Fruit fly (Drosophila melanogaster) whole organism, embryonic: ENCODE measurements around the gene Atf3.
A peak's percentile ranks its signal among the peaks of the same experiment; 100 is the strongest.

ENCODE experiments used
- Adf1 ChIP-seq: fragments of 200-800 bp; sonication (Bioruptor generic); IDR thresholded peaks from 2 replicates; pipeline ENCODE4 v1.3.6; 2022; ENCODE audit warnings: missing biosample characterization, missing genetic modification characterization
- Atf6 ChIP-seq: fragments of 200-800 bp; sonication (Bioruptor generic); IDR thresholded peaks from 2 replicates; pipeline ENCODE4 v1.3.6; 2022; ENCODE audit warnings: missing biosample characterization, missing genetic modification characterization
- BEAF-32 ChIP-seq: fragments of 200-800 bp; sonication (Bioruptor generic); optimal IDR thresholded peaks from 3 replicates; lab custom pipeline; 2017; ENCODE audit warnings: missing biosample characterization, missing genetic modification characterization, mild to moderate bottlenecking, moderate library complexity, missing genetic modification reagents
- CG10274 ChIP-seq: fragments of 200-800 bp; sonication (Bioruptor generic); optimal IDR thresholded peaks from 3 replicates; lab custom pipeline; 2017; ENCODE audit warnings: missing biosample characterization, mild to moderate bottlenecking, missing genetic modification characterization
- CG10321 ChIP-seq: fragments of 200-800 bp; sonication (Bioruptor generic); IDR thresholded peaks from 2 replicates; pipeline ENCODE4 v1.3.6; 2022; ENCODE audit warnings: missing biosample characterization, missing genetic modification characterization
- CG10366 ChIP-seq: fragments of 200-800 bp; sonication (Bioruptor generic); IDR thresholded peaks from 2 replicates; pipeline ENCODE4 v1.3.6; 2022; ENCODE audit warnings: missing biosample characterization, missing genetic modification characterization
- CG11695 ChIP-seq: fragments of 200-800 bp; sonication (Bioruptor generic); IDR thresholded peaks from 3 replicates; pipeline ENCODE4 v1.3.6; 2022; ENCODE audit warnings: missing biosample characterization, missing genetic modification characterization
- CG12299 ChIP-seq: fragments of 200-800 bp; sonication (Bioruptor generic); optimal IDR thresholded peaks from 2 replicates; lab custom pipeline; 2018; ENCODE audit warnings: missing biosample characterization, mild to moderate bottlenecking, missing genetic modification characterization
- CG13123 ChIP-seq: fragments of 200-800 bp; sonication (Bioruptor generic); optimal IDR thresholded peaks from 2 replicates; lab custom pipeline; 2016; ENCODE audit warnings: missing biosample characterization, missing genetic modification characterization
- CG15514 ChIP-seq: fragments of 200-800 bp; sonication (Bioruptor generic); optimal IDR thresholded peaks from 3 replicates; lab custom pipeline; 2017; ENCODE audit warnings: missing biosample characterization, missing genetic modification characterization, mild to moderate bottlenecking, moderate library complexity, missing genetic modification reagents
- CG17361 ChIP-seq: fragments of 200-800 bp; sonication (Bioruptor generic); IDR thresholded peaks from 3 replicates; pipeline ENCODE4 v1.3.6; 2022; ENCODE audit warnings: missing biosample characterization, missing genetic modification characterization
- CG2120 ChIP-seq: fragments of 200-800 bp; sonication (Bioruptor generic); optimal IDR thresholded peaks from 3 replicates; lab custom pipeline; 2016; ENCODE audit warnings: missing biosample characterization, missing genetic modification characterization
- CG2199 ChIP-seq: fragments of 200-800 bp; sonication (Bioruptor generic); IDR thresholded peaks from 3 replicates; pipeline ENCODE4 v1.3.6; 2022; ENCODE audit warnings: missing biosample characterization, missing genetic modification characterization
- CG2678 ChIP-seq: fragments of 200-800 bp; sonication (Bioruptor generic); optimal IDR thresholded peaks from 3 replicates; lab custom pipeline; 2019; ENCODE audit warnings: missing biosample characterization, mild to moderate bottlenecking, missing genetic modification characterization, moderate library complexity
- CG2889 ChIP-seq: fragments of 200-800 bp; sonication (Bioruptor generic); IDR thresholded peaks from 3 replicates; pipeline ENCODE4 v1.3.6; 2022; ENCODE audit warnings: missing biosample characterization, missing genetic modification characterization
- CG3065 ChIP-seq: fragments of 200-800 bp; sonication (Bioruptor generic); optimal IDR thresholded peaks from 2 replicates; lab custom pipeline; 2016; ENCODE audit warnings: missing biosample characterization, missing genetic modification characterization
- CG43689 ChIP-seq: fragments of 200-800 bp; sonication (Bioruptor generic); IDR thresholded peaks from 2 replicates; pipeline ENCODE4 v1.3.6; 2022; ENCODE audit warnings: missing biosample characterization, missing genetic modification characterization
- CG4854 ChIP-seq: fragments of 200-800 bp; sonication (Bioruptor generic); optimal IDR thresholded peaks from 2 replicates; lab custom pipeline; 2016; ENCODE audit warnings: missing biosample characterization, missing genetic modification characterization, inconsistent platforms
- CG5180 ChIP-seq: fragments of 200-800 bp; sonication (Bioruptor generic); optimal IDR thresholded peaks from 3 replicates; lab custom pipeline; 2017; ENCODE audit warnings: missing biosample characterization, missing genetic modification characterization, mild to moderate bottlenecking, moderate library complexity, missing genetic modification reagents
- CG8944 ChIP-seq: fragments of 200-800 bp; sonication (Bioruptor generic); optimal IDR thresholded peaks from 3 replicates; lab custom pipeline; 2016; ENCODE audit warnings: missing biosample characterization, missing genetic modification characterization
- CG9932 ChIP-seq: fragments of 200-800 bp; sonication (Bioruptor generic); IDR thresholded peaks from 2 replicates; pipeline ENCODE4 v1.3.6; 2022; ENCODE audit warnings: missing biosample characterization, missing genetic modification characterization
- D19A ChIP-seq: fragments of 200-800 bp; optimal IDR thresholded peaks from 3 replicates; lab custom pipeline; 2019; ENCODE audit warnings: missing biosample characterization, mild to moderate bottlenecking, missing genetic modification characterization, moderate library complexity
- Doc2 ChIP-seq: fragments of 200-800 bp; sonication (Bioruptor generic); IDR thresholded peaks from 2 replicates; pipeline ENCODE4 v1.3.6; 2022; ENCODE audit warnings: missing biosample characterization, missing genetic modification characterization
- Fer3 ChIP-seq: fragments of 200-800 bp; sonication (Bioruptor generic); optimal IDR thresholded peaks from 2 replicates; lab custom pipeline; 2018; ENCODE audit warnings: missing biosample characterization, mild to moderate bottlenecking, missing genetic modification characterization, moderate library complexity
- Hand ChIP-seq: fragments of 200-800 bp; sonication (Bioruptor generic); optimal IDR thresholded peaks from 2 replicates; lab custom pipeline; 2017; ENCODE audit warnings: mild to moderate bottlenecking, missing biosample characterization, missing genetic modification reagents, missing genetic modification characterization
- Lpt ChIP-seq: fragments of >200 bp; optimal IDR thresholded peaks from 2 replicates; lab custom pipeline; 2018; ENCODE audit warnings: missing biosample characterization, missing genetic modification characterization
- MTF-1 ChIP-seq: fragments of 200-800 bp; sonication (Bioruptor generic); optimal IDR thresholded peaks from 2 replicates; lab custom pipeline; 2018; ENCODE audit warnings: missing biosample characterization, mild to moderate bottlenecking, missing genetic modification characterization, borderline replicate concordance
- Mad ChIP-seq: fragments of 200-800 bp; sonication (Bioruptor generic); optimal IDR thresholded peaks from 2 replicates; lab custom pipeline; 2016; ENCODE audit warnings: missing biosample characterization, missing genetic modification characterization
- Mrtf ChIP-seq: fragments of 200-800 bp; sonication (Bioruptor generic); IDR thresholded peaks from 3 replicates; pipeline ENCODE4 v1.3.6; 2022; ENCODE audit warnings: missing biosample characterization, missing genetic modification characterization
- Pdp1 ChIP-seq, 2 experiments: fragments of 200-800 bp; sonication (Bioruptor generic); optimal IDR thresholded peaks; 3 replicates each; lab custom pipeline; 2016; ENCODE audit warnings: missing biosample characterization in 2 of 2, missing genetic modification characterization in 2 of 2, mild to moderate bottlenecking in 1 of 2, moderate library complexity in 1 of 2
- Scr ChIP-seq: fragments of 200-800 bp; sonication (Bioruptor generic); IDR thresholded peaks from 2 replicates; pipeline ENCODE4 v1.3.6; 2022; ENCODE audit warnings: missing biosample characterization, missing genetic modification characterization; ENCODE audit not compliant: partially characterized antibody
- Sry-δ ChIP-seq: fragments of 200-800 bp; sonication (Bioruptor generic); optimal IDR thresholded peaks from 2 replicates; lab custom pipeline; 2016; ENCODE audit warnings: missing biosample characterization, missing genetic modification characterization
- Stat92E ChIP-seq, 3 experiments: fragments of >200 bp in 2 of 3; fragments of 200-800 bp in 1 of 3; sonication (Bioruptor generic) in 1 of 3; optimal IDR thresholded peaks; 2 replicates each; lab custom pipeline; 2017 to 2019; ENCODE audit warnings: missing biosample characterization in 3 of 3, missing genetic modification characterization in 3 of 3, mild to moderate bottlenecking in 1 of 3, moderate library complexity in 1 of 3
- amos ChIP-seq: fragments of 200-800 bp; sonication (Bioruptor generic); IDR thresholded peaks from 2 replicates; pipeline ENCODE4 v1.3.6; 2022; ENCODE audit warnings: missing biosample characterization, missing genetic modification characterization; ENCODE audit not compliant: partially characterized antibody
- ato ChIP-seq: fragments of 200-800 bp; sonication (Bioruptor generic); IDR thresholded peaks from 2 replicates; pipeline ENCODE4 v1.3.6; 2022; ENCODE audit warnings: missing biosample characterization, missing genetic modification characterization; ENCODE audit not compliant: partially characterized antibody
- cg ChIP-seq: fragments of 200-800 bp; sonication (Bioruptor generic); optimal IDR thresholded peaks from 3 replicates; lab custom pipeline; 2019; ENCODE audit warnings: missing biosample characterization, mild to moderate bottlenecking, missing genetic modification characterization, moderate library complexity
- corto ChIP-seq: fragments of 200-800 bp; sonication (Bioruptor generic); optimal IDR thresholded peaks from 2 replicates; lab custom pipeline; 2016; ENCODE audit warnings: missing biosample characterization, mild to moderate bottlenecking, missing genetic modification characterization, moderate library complexity
- crol ChIP-seq: fragments of 200-800 bp; sonication (Bioruptor generic); IDR thresholded peaks from 2 replicates; pipeline ENCODE4 v1.3.6; 2022; ENCODE audit warnings: missing biosample characterization, missing genetic modification characterization
- dmrt99B ChIP-seq: fragments of 200-800 bp; sonication (Bioruptor generic); optimal IDR thresholded peaks from 2 replicates; lab custom pipeline; 2018; ENCODE audit warnings: missing biosample characterization, mild to moderate bottlenecking, missing genetic modification characterization, moderate library complexity
- esg ChIP-seq: fragments of 200-800 bp; sonication (Bioruptor generic); conservative IDR thresholded peaks from 2 replicates; pipeline ENCODE4 v1.3.6; 2022; ENCODE audit warnings: missing biosample characterization, missing genetic modification characterization
- gcm ChIP-seq: fragments of 200-800 bp; sonication (Bioruptor generic); optimal IDR thresholded peaks from 2 replicates; lab custom pipeline; 2019; ENCODE audit warnings: missing biosample characterization, mild to moderate bottlenecking, missing genetic modification characterization, moderate library complexity
- gcm2 ChIP-seq: fragments of 200-800 bp; sonication (Bioruptor generic); optimal IDR thresholded peaks from 2 replicates; lab custom pipeline; 2016; ENCODE audit warnings: missing biosample characterization, missing genetic modification characterization
- gem ChIP-seq: fragments of 200-800 bp; sonication (Bioruptor generic); optimal IDR thresholded peaks from 2 replicates; lab custom pipeline; 2019; ENCODE audit warnings: missing biosample characterization, mild to moderate bottlenecking, missing genetic modification characterization, moderate library complexity
- gro ChIP-seq: fragments of 200-800 bp; sonication (Bioruptor generic); optimal IDR thresholded peaks from 2 replicates; lab custom pipeline; 2016; ENCODE audit warnings: missing biosample characterization, missing genetic modification characterization
- insv ChIP-seq, 2 experiments: fragments of 200-800 bp; sonication (Bioruptor generic); optimal IDR thresholded peaks; 3 replicates each; lab custom pipeline; 2016 to 2018; ENCODE audit warnings: missing biosample characterization in 2 of 2, missing genetic modification characterization in 2 of 2
- lov ChIP-seq, 2 experiments: fragments of 200-800 bp in 1 of 2; fragments of >200 bp in 1 of 2; sonication (Bioruptor generic) in 1 of 2; IDR thresholded peaks in 1 of 2; optimal IDR thresholded peaks in 1 of 2; 2 replicates in 1 of 2; 3 replicates in 1 of 2; pipeline versions ENCODE4 v1.3.6 to Lab custom; 2017 to 2022; ENCODE audit warnings: missing biosample characterization in 1 of 2, missing genetic modification characterization in 1 of 2
- slou ChIP-seq: fragments of 200-800 bp; sonication (Bioruptor generic); optimal IDR thresholded peaks from 3 replicates; lab custom pipeline; 2016; ENCODE audit warnings: missing biosample characterization, missing genetic modification characterization
- tna ChIP-seq: fragments of 200-800 bp; sonication (Bioruptor generic); IDR thresholded peaks from 2 replicates; pipeline ENCODE4 v1.3.6; 2022; ENCODE audit warnings: missing biosample characterization, missing genetic modification characterization; ENCODE audit not compliant: partially characterized antibody
- ttk ChIP-seq: fragments of 200-800 bp; sonication (Bioruptor generic); IDR thresholded peaks from 2 replicates; pipeline ENCODE4 v2.1.2; 2022; ENCODE audit warnings: missing biosample characterization, missing genetic modification characterization
- tx ChIP-seq: fragments of 200-800 bp; sonication (Bioruptor generic); optimal IDR thresholded peaks from 2 replicates; lab custom pipeline; 2016; ENCODE audit warnings: missing biosample characterization, missing genetic modification characterization
- vvl ChIP-seq: fragments of 200-800 bp; sonication (Bioruptor generic); IDR thresholded peaks from 2 replicates; pipeline ENCODE4 v1.3.6; 2022; ENCODE audit warnings: missing biosample characterization, missing genetic modification characterization

The Atf3 gene

DNA sequence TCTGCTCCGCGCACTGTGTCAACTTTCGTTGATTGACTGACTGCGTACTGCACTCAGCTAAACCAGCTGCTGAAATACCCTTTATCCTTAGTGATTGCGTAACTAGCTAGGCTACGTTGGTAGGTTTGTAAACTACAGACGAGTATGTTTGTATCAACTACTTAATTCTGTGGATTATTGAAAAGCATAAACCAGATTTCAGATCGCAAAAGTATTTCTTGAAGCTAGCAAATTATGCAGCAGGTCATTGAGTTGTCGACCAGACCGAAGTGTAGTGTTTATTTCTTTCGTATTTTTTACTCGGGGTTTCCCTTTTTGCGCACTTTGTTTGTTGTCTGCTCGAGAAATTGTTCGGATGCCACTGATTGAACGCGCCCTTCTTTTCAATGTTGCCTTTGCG, 26.3 kb downstream of the Atf3 start (continued):
- TF ChIP-seq CG10274 (GFP tag; lab: Kevin White, UChicago) (peak; percentile 93), CG2199 (no peak), Mrtf (GFP tag; lab: Robert Waterston, UW) (no peak), CG2678 (tag; lab: Kevin White, UChicago) (no peak), CG12299 (tag; lab: Kevin White, UChicago) (no peak), gcm2 (GFP tag; lab: Kevin White, UChicago) (no peak), CG2120 (no peak), cg (GFP tag; lab: Kevin White, UChicago) (no peak), BEAF-32 (no peak), CG3065 (GFP tag; lab: Kevin White, UChicago) (no peak), ttk (GFP tag; lab: Robert Waterston, UW) (no peak), lov (optimal IDR thresholded peaks at IDR 0.05; lab: Kevin White, UChicago) (no peak), lov (GFP tag; IDR thresholded peaks at IDR 0.05; lab: Robert Waterston, UW) (no peak), Sry-δ (GFP tag; lab: Kevin White, UChicago) (no peak), vvl (no peak), Scr (GFP tag; lab: Robert Waterston, UW) (no peak), CG5180 (GFP tag; lab: Kevin White, UChicago) (no peak), dmrt99B (tag; lab: Kevin White, UChicago) (peak; percentile 40), Doc2 (GFP tag; lab: Robert Waterston, UW) (no peak), esg (GFP tag; lab: Robert Waterston, UW) (no peak), amos (GFP tag; lab: Robert Waterston, UW) (no peak), insv (GFP tag; optimal IDR thresholded peaks at IDR 0.05; lab: Kevin White, UChicago) (no peak), CG43689 (no peak), corto (GFP tag; lab: Kevin White, UChicago) (no peak), CG8944 (GFP tag; lab: Kevin White, UChicago) (no peak), CG13123 (GFP tag; lab: Kevin White, UChicago) (no peak), CG11695 (GFP tag; lab: Robert Waterston, UW) (no peak), gem (tag; lab: Kevin White, UChicago) (peak; percentile 14), Lpt (GFP tag; lab: Kevin White, UChicago) (no peak), gcm (GFP tag; lab: Kevin White, UChicago) (no peak), MTF-1 (no peak), slou (GFP tag; lab: Kevin White, UChicago) (no peak), gro (GFP tag; lab: Kevin White, UChicago) (no peak), CG15514 (no peak), Atf6 (GFP tag; lab: Robert Waterston, UW) (no peak), CG2889 (GFP tag; lab: Robert Waterston, UW) (no peak), Adf1 (no peak), Hand (GFP tag; lab: Kevin White, UChicago) (no peak), CG4854 (GFP tag; lab: Kevin White, UChicago) (no peak), CG17361 (GFP tag; lab: Robert Waterston, UW) (no peak), Pdp1 (GFP tag; optimal IDR thresholded peaks at IDR 0.05; lab: Kevin White, UChicago) (peak in 1 of 2 experiments; percentile 46), Mad (GFP tag; lab: Kevin White, UChicago) (no peak), CG10366 (GFP tag; lab: Robert Waterston, UW) (no peak), CG9932 (GFP tag; lab: Robert Waterston, UW) (no peak), Stat92E (GFP tag; optimal IDR thresholded peaks at IDR 0.05; lab: Kevin White, UChicago) (no peak), CG10321 (GFP tag; lab: Robert Waterston, UW) (no peak), D19A (tag; lab: Kevin White, UChicago) (peak; percentile 15), Fer3 (tag; lab: Kevin White, UChicago) (no peak), tna (GFP tag; lab: Robert Waterston, UW) (no peak), ato (GFP tag; lab: Robert Waterston, UW) (no peak), crol (GFP tag; lab: Robert Waterston, UW) (no peak), tx (GFP tag; lab: Kevin White, UChicago) (no peak)
